Worm (Caenorhabditis elegans) whole organism, late embryonic: ENCODE results near the gene arrd-9.

ENCODE experiments used
- Y22D7AL.16 ChIP-seq: sonication (generic microtip); optimal IDR thresholded peaks from 2 replicates; lab custom pipeline; 2016; ENCODE audit warnings: missing genetic modification characterization, missing compliant biosample characterization
- ama-1 ChIP-seq: fragments of 150-350 bp; optimal IDR thresholded peaks from 2 replicates; lab custom pipeline; 2014
- dve-1 ChIP-seq: sonication (generic microtip); optimal IDR thresholded peaks from 2 replicates; lab custom pipeline; 2017; ENCODE audit warnings: antibody characterized with exemption, mild to moderate bottlenecking, missing genetic modification characterization, missing compliant biosample characterization
- hlh-30 ChIP-seq: sonication (generic microtip); optimal IDR thresholded peaks from 2 replicates; lab custom pipeline; 2017; ENCODE audit warnings: antibody characterized with exemption, missing genetic modification characterization, missing compliant biosample characterization; ENCODE audit not compliant: insufficient read depth
- hlh-6 ChIP-seq: sonication (generic microtip); optimal IDR thresholded peaks from 2 replicates; lab custom pipeline; 2016; ENCODE audit warnings: missing genotype, missing genetic modification characterization, missing compliant biosample characterization

- TF ChIP-seq hlh-30 (tag; lab: Kevin White, UChicago): no peak
- TF ChIP-seq hlh-6: no peak
- no peak for TF ChIP-seq dve-1 (tag; lab: Kevin White, UChicago)
- TF ChIP-seq ama-1 (lab: Kevin White, UChicago): no peak
- no peak for TF ChIP-seq Y22D7AL.16 (tag; lab: Kevin White, UChicago)
Observed at ce11 chrII:12459422-12459821, 21.3 kb downstream of the arrd-9 start, which contains the start of gene tag-281.
